Fruit fly (Drosophila melanogaster) whole organism, prepupa: Measurements from ENCODE around the gene Rlb1.

ENCODE experiments used
- CG10631 ChIP-seq: fragments of 200-800 bp; sonication (Bioruptor generic); optimal IDR thresholded peaks from 2 replicates; lab custom pipeline; 2016; ENCODE audit warnings: missing biosample characterization, missing genetic modification characterization
- CG10669 ChIP-seq: fragments of 200-800 bp; sonication (Bioruptor generic); optimal IDR thresholded peaks from 3 replicates; lab custom pipeline; 2018; ENCODE audit warnings: missing biosample characterization, mild to moderate bottlenecking, missing genetic modification characterization, moderate library complexity
- CG11294 ChIP-seq: fragments of 200-800 bp; sonication (Bioruptor generic); IDR thresholded peaks from 2 replicates; pipeline ENCODE4 v1.3.6; 2022; ENCODE audit warnings: missing biosample characterization, missing genetic modification characterization
- CG11762 ChIP-seq: fragments of 200-800 bp; sonication (Bioruptor generic); optimal IDR thresholded peaks from 3 replicates; lab custom pipeline; 2016; ENCODE audit warnings: missing biosample characterization, missing genetic modification characterization; ENCODE audit not compliant: insufficient read depth
- CG11902 ChIP-seq: fragments of 200-800 bp; sonication (Bioruptor generic); optimal IDR thresholded peaks from 3 replicates; lab custom pipeline; 2016; ENCODE audit warnings: missing biosample characterization, missing genetic modification characterization
- CG15336 ChIP-seq: fragments of 200-800 bp; sonication (Bioruptor generic); IDR thresholded peaks from 2 replicates; pipeline ENCODE4 v1.3.6; 2022; ENCODE audit warnings: missing biosample characterization, missing genetic modification characterization
- CG1621 ChIP-seq: fragments of 200-800 bp; sonication (Bioruptor generic); optimal IDR thresholded peaks from 3 replicates; lab custom pipeline; 2018; ENCODE audit warnings: missing biosample characterization, mild to moderate bottlenecking, missing genetic modification characterization
- CG16779 ChIP-seq: fragments of 200-800 bp; sonication (Bioruptor generic); optimal IDR thresholded peaks from 3 replicates; lab custom pipeline; 2017; ENCODE audit warnings: missing biosample characterization, mild to moderate bottlenecking, missing genetic modification characterization
- CG3032 ChIP-seq: fragments of 200-800 bp; optimal IDR thresholded peaks from 2 replicates; lab custom pipeline; 2019; ENCODE audit warnings: missing biosample characterization, mild to moderate bottlenecking, missing genetic modification characterization, moderate library complexity
- CG32006 ChIP-seq: fragments of 200-800 bp; sonication (Bioruptor generic); optimal IDR thresholded peaks from 3 replicates; lab custom pipeline; 2017; ENCODE audit warnings: missing biosample characterization, mild to moderate bottlenecking, missing genetic modification characterization
- CG34406 ChIP-seq: fragments of 200-800 bp; sonication (Bioruptor generic); optimal IDR thresholded peaks from 3 replicates; lab custom pipeline; 2016; ENCODE audit warnings: missing biosample characterization, missing genetic modification characterization
- CG3919 ChIP-seq: fragments of 200-800 bp; sonication (Bioruptor generic); optimal IDR thresholded peaks from 3 replicates; lab custom pipeline; 2016; ENCODE audit warnings: missing biosample characterization, missing genetic modification characterization
- CG4318 ChIP-seq: fragments of 200-800 bp; sonication (Bioruptor generic); optimal IDR thresholded peaks from 3 replicates; lab custom pipeline; 2017; ENCODE audit warnings: missing biosample characterization, mild to moderate bottlenecking, missing genetic modification characterization
- CG6276 ChIP-seq: fragments of 200-800 bp; sonication (Bioruptor generic); optimal IDR thresholded peaks from 2 replicates; lab custom pipeline; 2017; ENCODE audit warnings: missing biosample characterization, mild to moderate bottlenecking, missing genetic modification characterization
- CG6792 ChIP-seq: fragments of 200-800 bp; sonication (Bioruptor generic); optimal IDR thresholded peaks from 3 replicates; lab custom pipeline; 2016; ENCODE audit warnings: missing biosample characterization, missing genetic modification characterization
- CG6808 ChIP-seq: fragments of 200-800 bp; sonication (Bioruptor generic); optimal IDR thresholded peaks from 3 replicates; lab custom pipeline; 2017; ENCODE audit warnings: missing biosample characterization, missing genetic modification characterization, mild to moderate bottlenecking, moderate library complexity, missing genetic modification reagents
- CG6854 ChIP-seq: fragments of 200-800 bp; sonication (Bioruptor generic); optimal IDR thresholded peaks from 2 replicates; lab custom pipeline; 2017; ENCODE audit warnings: missing biosample characterization, mild to moderate bottlenecking, missing genetic modification characterization
- CG8119 ChIP-seq: fragments of 200-800 bp; sonication (Bioruptor generic); IDR thresholded peaks from 3 replicates; pipeline ENCODE4 v1.3.6; 2022; ENCODE audit warnings: missing biosample characterization, missing genetic modification characterization
- CG8319 ChIP-seq: fragments of 200-800 bp; sonication (Bioruptor generic); optimal IDR thresholded peaks from 3 replicates; lab custom pipeline; 2016; ENCODE audit warnings: missing biosample characterization, missing genetic modification characterization
- CG8632 ChIP-seq: fragments of 200-800 bp; sonication (Bioruptor generic); optimal IDR thresholded peaks from 3 replicates; lab custom pipeline; 2016; ENCODE audit warnings: missing biosample characterization, missing genetic modification characterization
- CG9139 ChIP-seq: fragments of 200-800 bp; sonication (Bioruptor generic); optimal IDR thresholded peaks from 3 replicates; lab custom pipeline; 2017; ENCODE audit warnings: missing biosample characterization, mild to moderate bottlenecking, missing genetic modification characterization
- Eip75B ChIP-seq: fragments of 200-800 bp; sonication (Bioruptor generic); optimal IDR thresholded peaks from 3 replicates; lab custom pipeline; 2016; ENCODE audit warnings: missing biosample characterization, missing genetic modification characterization
- Eip78C ChIP-seq: fragments of 200-800 bp; sonication (Bioruptor generic); peaks from one replicate; lab custom pipeline; 2016; ENCODE audit warnings: missing biosample characterization, missing genetic modification characterization
- Ets21C ChIP-seq: fragments of 200-800 bp; sonication (Bioruptor generic); optimal IDR thresholded peaks from 3 replicates; lab custom pipeline; 2016; ENCODE audit warnings: missing biosample characterization, missing genetic modification characterization
- Ets96B ChIP-seq: fragments of 200-800 bp; optimal IDR thresholded peaks from 2 replicates; lab custom pipeline; 2019; ENCODE audit warnings: missing biosample characterization, mild to moderate bottlenecking, missing genetic modification characterization, moderate library complexity
- Gug ChIP-seq: fragments of 200-800 bp; sonication (Bioruptor generic); IDR thresholded peaks from 2 replicates; pipeline ENCODE4 v1.3.6; 2022; ENCODE audit warnings: missing biosample characterization, missing genetic modification characterization
- Hr39 ChIP-seq: fragments of 200-800 bp; sonication (Bioruptor generic); optimal IDR thresholded peaks from 2 replicates; lab custom pipeline; 2016; ENCODE audit warnings: missing biosample characterization, missing genetic modification characterization
- Hr4 ChIP-seq: fragments of 200-800 bp; sonication (Bioruptor generic); optimal IDR thresholded peaks from 3 replicates; lab custom pipeline; 2016; ENCODE audit warnings: missing biosample characterization, missing genetic modification characterization
- Lpt ChIP-seq: fragments of 200-800 bp; sonication (Bioruptor generic); optimal IDR thresholded peaks from 3 replicates; lab custom pipeline; 2016; ENCODE audit warnings: missing biosample characterization, missing genetic modification characterization
- Met ChIP-seq: fragments of 200-800 bp; sonication (Bioruptor generic); optimal IDR thresholded peaks from 3 replicates; lab custom pipeline; 2016; ENCODE audit warnings: missing biosample characterization, missing genetic modification characterization
- OdsH ChIP-seq: fragments of 200-800 bp; sonication (Bioruptor generic); optimal IDR thresholded peaks from 3 replicates; lab custom pipeline; 2016; ENCODE audit warnings: missing biosample characterization, missing genetic modification characterization
- Smox ChIP-seq: fragments of 200-800 bp; sonication (Bioruptor generic); optimal IDR thresholded peaks from 3 replicates; lab custom pipeline; 2016; ENCODE audit warnings: missing biosample characterization, missing genetic modification characterization
- Sox102F ChIP-seq: fragments of 200-800 bp; sonication (Bioruptor generic); optimal IDR thresholded peaks from 2 replicates; lab custom pipeline; 2016; ENCODE audit warnings: missing biosample characterization, mild to moderate bottlenecking, missing genetic modification characterization
- Sox14 ChIP-seq: fragments of 200-800 bp; sonication (Bioruptor generic); optimal IDR thresholded peaks from 3 replicates; lab custom pipeline; 2016; ENCODE audit warnings: missing biosample characterization, missing genetic modification characterization
- Sox15 ChIP-seq: fragments of 200-800 bp; sonication (Bioruptor generic); optimal IDR thresholded peaks from 3 replicates; lab custom pipeline; 2016; ENCODE audit warnings: missing biosample characterization, missing genetic modification characterization
- achi ChIP-seq: fragments of 200-800 bp; sonication (Bioruptor generic); optimal IDR thresholded peaks from 3 replicates; lab custom pipeline; 2016; ENCODE audit warnings: missing biosample characterization, missing genetic modification characterization
- acj6 ChIP-seq: fragments of 200-800 bp; sonication (Bioruptor generic); optimal IDR thresholded peaks from 3 replicates; lab custom pipeline; 2016; ENCODE audit warnings: missing biosample characterization, missing genetic modification characterization
- cyc ChIP-seq: fragments of 200-800 bp; sonication (Bioruptor generic); optimal IDR thresholded peaks from 3 replicates; lab custom pipeline; 2016; ENCODE audit warnings: missing biosample characterization, missing genetic modification characterization
- dac ChIP-seq: fragments of 200-800 bp; sonication (Bioruptor generic); optimal IDR thresholded peaks from 2 replicates; lab custom pipeline; 2017; ENCODE audit warnings: missing biosample characterization, mild to moderate bottlenecking, missing genetic modification characterization
- dsx ChIP-seq: fragments of 200-800 bp; optimal IDR thresholded peaks from 3 replicates; lab custom pipeline; 2019; ENCODE audit warnings: missing biosample characterization, mild to moderate bottlenecking, missing genetic modification characterization, moderate library complexity; ENCODE audit not compliant: poor library complexity, severe bottlenecking
- eg ChIP-seq: fragments of 200-800 bp; sonication (Bioruptor generic); IDR thresholded peaks from 3 replicates; pipeline ENCODE4 v1.3.6; 2022; ENCODE audit warnings: missing biosample characterization, missing genetic modification characterization
- esn ChIP-seq: fragments of 200-800 bp; sonication (Bioruptor generic); optimal IDR thresholded peaks from 2 replicates; lab custom pipeline; 2016; ENCODE audit warnings: missing biosample characterization, mild to moderate bottlenecking, missing genetic modification characterization, moderate library complexity
- fd59A ChIP-seq: fragments of 200-800 bp; sonication (Bioruptor generic); optimal IDR thresholded peaks from 2 replicates; lab custom pipeline; 2017; ENCODE audit warnings: missing biosample characterization, mild to moderate bottlenecking, missing genetic modification characterization, missing genetic modification reagents
- fd85E ChIP-seq: fragments of 200-800 bp; sonication (Bioruptor generic); optimal IDR thresholded peaks from 3 replicates; lab custom pipeline; 2016; ENCODE audit warnings: missing biosample characterization, missing genetic modification characterization
- fkh ChIP-seq: fragments of 200-800 bp; sonication (Bioruptor generic); optimal IDR thresholded peaks from 3 replicates; lab custom pipeline; 2017; ENCODE audit warnings: missing biosample characterization, mild to moderate bottlenecking, missing genetic modification characterization, moderate library complexity
- net ChIP-seq: fragments of 200-800 bp; sonication (Bioruptor generic); optimal IDR thresholded peaks from 3 replicates; lab custom pipeline; 2016; ENCODE audit warnings: missing biosample characterization, missing genetic modification characterization
- pdm3 ChIP-seq: fragments of 200-800 bp; sonication (Bioruptor generic); optimal IDR thresholded peaks from 3 replicates; lab custom pipeline; 2016; ENCODE audit warnings: missing biosample characterization, missing genetic modification characterization
- salr ChIP-seq, 2 experiments: fragments of 200-800 bp; sonication (Bioruptor generic); optimal IDR thresholded peaks; 3 replicates each; lab custom pipeline; 2016 to 2018; ENCODE audit warnings: missing biosample characterization in 2 of 2, missing genetic modification characterization in 2 of 2, mild to moderate bottlenecking in 1 of 2
- spab ChIP-seq: fragments of 200-800 bp; sonication (Bioruptor generic); optimal IDR thresholded peaks from 2 replicates; lab custom pipeline; 2017; ENCODE audit warnings: missing biosample characterization, mild to moderate bottlenecking, missing genetic modification characterization, missing genetic modification reagents
- svp ChIP-seq: fragments of 200-800 bp; sonication (Bioruptor generic); peaks from one replicate; lab custom pipeline; 2016; ENCODE audit warnings: missing biosample characterization, missing genetic modification characterization
- topi ChIP-seq: fragments of 200-800 bp; sonication (Bioruptor generic); optimal IDR thresholded peaks from 3 replicates; lab custom pipeline; 2016; ENCODE audit warnings: missing biosample characterization, missing genetic modification characterization
- vri ChIP-seq: fragments of 200-800 bp; sonication (Bioruptor generic); optimal IDR thresholded peaks from 3 replicates; lab custom pipeline; 2016; ENCODE audit warnings: missing biosample characterization, mild to moderate bottlenecking, missing genetic modification characterization

Gene Rlb1

DNA sequence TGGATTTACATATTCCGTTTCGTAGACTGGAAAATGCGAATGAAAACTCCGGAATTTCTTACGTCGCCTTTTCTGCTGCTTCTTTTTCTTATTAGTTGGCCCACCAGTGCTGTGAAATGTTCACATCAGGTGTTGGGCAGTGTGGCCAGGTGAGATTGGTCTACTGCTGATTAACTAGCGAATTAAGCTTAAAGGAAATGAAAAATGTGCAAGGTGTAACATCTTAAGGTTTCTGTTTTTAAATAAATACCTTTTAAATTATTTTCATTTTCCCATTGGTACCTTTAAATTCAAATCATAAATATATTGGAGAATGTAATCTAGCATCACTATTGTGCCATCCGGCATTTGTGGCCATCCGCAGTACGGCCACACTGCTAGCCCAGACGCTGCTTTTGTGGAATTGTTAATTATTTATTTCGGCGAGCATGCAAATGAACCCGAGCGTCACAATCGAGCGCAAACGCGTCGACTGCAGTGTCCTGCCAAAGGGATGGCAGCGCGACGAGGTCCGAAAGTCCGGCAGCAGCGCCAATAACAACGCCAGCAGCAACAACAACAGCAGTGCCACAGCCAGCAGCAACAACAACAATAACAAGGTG lies 46.4 kb downstream of the Rlb1 start, which contains the start of the genes AP-1mu and MBD-like:
AP-1mu (minus strand) TSS at position 113 of the 602 bp plus-strand sequence.
MBD-like (plus strand) TSS at position 348 of the 602 bp plus-strand sequence.
- TF ChIP-seq CG34406 (GFP tag; lab: Kevin White, UChicago) (peak; percentile 41), Sox15 (GFP tag; lab: Kevin White, UChicago) (peak; percentile 34), fd59A (GFP tag; lab: Kevin White, UChicago) (no peak), cyc (GFP tag; lab: Kevin White, UChicago) (peak; percentile 75), CG32006 (GFP tag; lab: Kevin White, UChicago) (no peak), Lpt (no peak), topi (GFP tag; lab: Kevin White, UChicago) (peak; percentile 67), OdsH (GFP tag; lab: Kevin White, UChicago) (no peak), CG9139 (GFP tag; lab: Kevin White, UChicago) (no peak), net (no peak), Eip78C (GFP tag; lab: Kevin White, UChicago) (no peak), fd85E (GFP tag; lab: Kevin White, UChicago) (no peak), CG8632 (GFP tag; lab: Kevin White, UChicago) (no peak), vri (GFP tag; lab: Kevin White, UChicago) (peak; percentile 52), CG6792 (peak; percentile 45), CG11762 (GFP tag; lab: Kevin White, UChicago) (no peak), Eip75B (GFP tag; lab: Kevin White, UChicago) (no peak), svp (GFP tag; lab: Kevin White, UChicago) (no peak), eg (GFP tag; lab: Robert Waterston, UW) (peak; percentile 61; the same call in 2 of the 3 replicates), achi (peak; percentile 58), CG10631 (GFP tag; lab: Kevin White, UChicago) (peak; percentile 72), dac (GFP tag; lab: Kevin White, UChicago) (no peak), CG11294 (no peak), CG6854 (GFP tag; lab: Kevin White, UChicago) (no peak), Hr4 (GFP tag; lab: Kevin White, UChicago) (no peak), CG8119 (GFP tag; lab: Robert Waterston, UW) (0 out of 3 replicates have a peak, but pooled peaks have one; percentile 36), salr (GFP tag; optimal IDR thresholded peaks at IDR 0.05; lab: Kevin White, UChicago) (no peak), CG10669 (GFP tag; lab: Kevin White, UChicago) (no peak), CG11902 (peak; percentile 42), fkh (GFP tag; lab: Kevin White, UChicago) (no peak), Hr39 (peak; percentile 75), Met (no peak), CG15336 (GFP tag; lab: Robert Waterston, UW) (0 out of 2 replicates have a peak, but pooled peaks have one; percentile 13), CG16779 (tag; lab: Kevin White, UChicago) (no peak), esn (peak; percentile 73), Sox14 (GFP tag; lab: Kevin White, UChicago) (peak; percentile 78), CG4318 (GFP tag; lab: Kevin White, UChicago) (no peak), Gug (GFP tag; lab: Robert Waterston, UW) (no peak; the same call in 1 of the 2 replicates), pdm3 (GFP tag; lab: Kevin White, UChicago) (no peak), Ets21C (GFP tag; lab: Kevin White, UChicago) (no peak), acj6 (GFP tag; lab: Kevin White, UChicago) (peak; percentile 67), CG3919 (GFP tag; lab: Kevin White, UChicago) (peak; percentile 67), CG3032 (peak; percentile 68), CG8319 (GFP tag; lab: Kevin White, UChicago) (no peak), Sox102F (no peak), Smox (GFP tag; lab: Kevin White, UChicago) (no peak), CG1621 (tag; lab: Kevin White, UChicago) (peak; percentile 58), spab (GFP tag; lab: Kevin White, UChicago) (no peak), dsx (GFP tag; lab: Kevin White, UChicago) (no peak), CG6808 (GFP tag; lab: Kevin White, UChicago) (no peak), Ets96B (tag; lab: Kevin White, UChicago) (peak; percentile 41), CG6276 (GFP tag; lab: Kevin White, UChicago) (no peak)
